Fruit fly (Drosophila melanogaster): Measurements from ENCODE around the gene CG33658.

DNA sequence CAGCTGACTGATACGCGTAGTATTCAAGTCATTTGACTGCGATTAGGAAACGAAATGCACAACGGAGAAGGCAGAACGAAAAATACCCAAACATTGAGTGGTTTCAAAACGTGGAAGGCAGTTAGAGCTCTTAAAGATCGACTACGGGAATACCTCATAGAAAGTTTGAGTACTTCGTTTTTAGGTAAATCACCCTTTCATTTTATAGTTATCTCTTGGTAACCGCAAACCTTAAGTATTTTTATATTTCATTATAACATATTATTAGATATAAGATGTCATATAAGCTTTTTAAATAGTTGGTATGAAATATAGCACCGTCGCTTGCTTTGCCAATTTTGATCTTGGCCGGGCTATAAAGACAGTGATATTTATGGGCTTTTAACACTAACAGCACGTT lies 4.2 kb upstream of the CG33658 start:
- TF ChIP-seq Smox (GFP tag; optimal IDR thresholded peaks at IDR 0.05): no peak
- TF ChIP-seq pdm3 (GFP tag; optimal IDR thresholded peaks at IDR 0.05): no peak
- TF ChIP-seq CG6276 (GFP tag; optimal IDR thresholded peaks at IDR 0.05): no peak
- no peak for TF ChIP-seq Lpt (GFP tag; optimal IDR thresholded peaks at IDR 0.05)

All from whole organism, prepupa.